Worm (Caenorhabditis elegans): ENCODE results near the gene F44E2.10.

The F44E2.10 gene

DNA sequence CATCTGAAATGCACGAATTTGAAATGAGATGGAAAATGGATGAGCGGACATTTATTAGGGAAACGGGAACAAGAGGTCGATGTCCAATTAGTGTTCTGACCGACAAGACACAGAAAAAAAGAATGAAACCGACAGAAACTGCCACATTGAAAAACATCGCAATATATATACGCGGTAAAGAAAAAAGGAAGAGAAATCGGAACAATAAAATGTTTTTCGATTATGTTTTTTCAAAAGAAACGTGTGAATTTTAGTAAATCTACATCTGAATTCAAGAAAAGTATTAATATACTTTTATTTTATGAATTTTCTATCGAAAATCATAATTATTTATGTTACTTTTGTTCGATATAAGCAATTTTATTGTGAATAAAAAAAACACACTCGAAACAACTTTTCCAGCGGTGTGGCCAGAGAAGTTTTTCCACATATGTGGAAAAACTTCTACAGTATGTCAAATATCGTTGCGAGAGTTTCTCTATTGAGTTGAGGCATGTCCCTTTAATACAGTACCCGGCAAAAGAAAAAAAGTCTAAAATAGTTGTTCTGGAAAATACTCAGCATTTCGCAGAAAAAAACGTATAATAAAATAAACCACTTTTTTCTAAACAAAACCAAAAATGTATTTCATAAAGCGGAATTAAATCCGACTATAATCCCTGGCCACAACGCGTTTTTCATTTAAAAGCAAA, at the start of gene F44E2.10:
Gene F44E2.10, minus strand, starts transcription at position 51 of the 692 bp plus-strand sequence.
- TF ChIP-seq scrt-1 (GFP tag; IDR thresholded peaks at IDR 0.05) (no peak), ceh-36 (tag; optimal IDR thresholded peaks at IDR 0.05) (no peak), ets-7 (tag; optimal IDR thresholded peaks at IDR 0.05) (no peak), sea-1 (GFP tag; conservative IDR thresholded peaks at IDR 0.05) (no peak), hnd-1 (tag; optimal IDR thresholded peaks at IDR 0.05) (no peak), ceh-13 (GFP tag; optimal IDR thresholded peaks at IDR 0.05) (no peak), hmg-4 (GFP tag; optimal IDR thresholded peaks at IDR 0.05) (no peak), hmbx-1 (tag; optimal IDR thresholded peaks at IDR 0.05) (no peak), ama-1 (optimal IDR thresholded peaks at IDR 0.05) (no peak), flt-1 (GFP tag; IDR thresholded peaks at IDR 0.05) (no peak), B0310.2 (tag; optimal IDR thresholded peaks at IDR 0.05) (no peak)

DNA sequence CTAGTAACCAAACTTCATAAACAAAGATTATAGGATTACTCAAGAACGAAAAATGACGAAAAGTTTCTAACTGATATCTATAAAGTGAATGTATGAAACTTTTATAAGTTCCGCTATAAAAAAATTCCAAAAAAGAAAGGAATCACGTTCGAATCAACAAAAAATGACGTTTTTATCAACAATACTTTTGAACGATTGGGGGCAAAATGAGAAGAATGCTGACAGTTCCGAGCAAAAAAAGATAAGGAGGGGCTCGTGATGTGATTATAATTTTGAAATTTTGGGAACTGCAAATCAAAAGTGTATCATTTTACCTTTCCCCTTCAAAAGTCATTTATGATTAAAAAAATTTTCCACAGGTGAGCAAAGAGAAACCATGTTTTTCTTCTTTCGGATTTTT, 48.1 kb upstream of the F44E2.10 start:
- TF ChIP-seq tbx-11 (GFP tag; IDR thresholded peaks at IDR 0.05) = no peak
- TF ChIP-seq flt-1 (GFP tag; IDR thresholded peaks at IDR 0.05) = no peak
- TF ChIP-seq ets-7 (tag; optimal IDR thresholded peaks at IDR 0.05) = no peak
- TF ChIP-seq hmg-4 (GFP tag; optimal IDR thresholded peaks at IDR 0.05) = no peak
- TF ChIP-seq sea-1 (GFP tag; conservative IDR thresholded peaks at IDR 0.05) = no peak
- TF ChIP-seq aly-1 (tag; optimal IDR thresholded peaks at IDR 0.05) = no peak
- TF ChIP-seq hnd-1 (tag; optimal IDR thresholded peaks at IDR 0.05) = no peak
- no peak for TF ChIP-seq ceh-36 (tag; optimal IDR thresholded peaks at IDR 0.05)
- TF ChIP-seq scrt-1 (GFP tag; IDR thresholded peaks at IDR 0.05) = no peak
- no peak for TF ChIP-seq pes-1 (GFP tag; IDR thresholded peaks at IDR 0.05)
- no peak for TF ChIP-seq tra-4 (tag; optimal IDR thresholded peaks at IDR 0.05)
- TF ChIP-seq tbx-37 (GFP tag; conservative IDR thresholded peaks at IDR 0.05) = no peak
- TF ChIP-seq B0310.2 (tag; optimal IDR thresholded peaks at IDR 0.05) = no peak
- TF ChIP-seq ceh-13 (GFP tag; optimal IDR thresholded peaks at IDR 0.05) = no peak
- TF ChIP-seq F13C5.2 (tag; optimal IDR thresholded peaks at IDR 0.05) = no peak
- TF ChIP-seq hmbx-1 (tag; optimal IDR thresholded peaks at IDR 0.05) = no peak
- no peak for TF ChIP-seq ama-1 (optimal IDR thresholded peaks at IDR 0.05)

DNA sequence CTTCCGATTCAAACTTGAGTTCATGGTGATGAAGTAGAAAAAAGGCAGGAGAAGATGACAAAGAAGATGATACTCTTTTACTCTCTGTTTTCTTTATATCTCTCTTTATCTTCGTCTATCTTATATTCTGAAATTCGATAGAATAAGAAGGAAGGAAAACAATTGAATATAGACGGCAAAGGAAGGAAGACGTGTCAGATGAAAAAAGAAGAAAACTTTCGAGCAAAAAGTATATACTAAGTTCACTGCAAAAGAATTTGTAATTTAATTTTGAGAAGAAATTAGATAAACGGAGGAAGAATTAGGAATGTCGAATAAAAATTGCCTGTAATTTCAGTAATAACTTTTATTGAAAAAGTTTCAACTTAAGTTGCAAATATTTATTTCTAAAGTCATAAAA, 46.1 kb upstream of the F44E2.10 start, which contains the start of gene K01F9.2:
Gene K01F9.2, minus strand, starts transcription at position 127 of the 400 bp plus-strand sequence.
- no peak for TF ChIP-seq tbx-37 (GFP tag; conservative IDR thresholded peaks at IDR 0.05)

ce11 chrIII:8873990-8874668, 43.2 kb upstream of the F44E2.10 start:
- TF ChIP-seq B0310.2 (tag; optimal IDR thresholded peaks at IDR 0.05) = peak; percentile 59
- TF ChIP-seq tra-4 (tag; optimal IDR thresholded peaks at IDR 0.05) = no peak
- no peak for TF ChIP-seq tbx-11 (GFP tag; IDR thresholded peaks at IDR 0.05)
- no peak for TF ChIP-seq tbx-37 (GFP tag; conservative IDR thresholded peaks at IDR 0.05)
- TF ChIP-seq ama-1 (optimal IDR thresholded peaks at IDR 0.05) = no peak
- no peak for TF ChIP-seq scrt-1 (GFP tag; IDR thresholded peaks at IDR 0.05)
- TF ChIP-seq F13C5.2 (tag; optimal IDR thresholded peaks at IDR 0.05) = peak; percentile 59
- 0 out of 2 replicates have a peak, but pooled peaks have one; percentile 51 for TF ChIP-seq sea-1 (GFP tag; conservative IDR thresholded peaks at IDR 0.05)
- no peak for TF ChIP-seq hnd-1 (tag; optimal IDR thresholded peaks at IDR 0.05)
- peak; percentile 37 for TF ChIP-seq flt-1 (GFP tag; IDR thresholded peaks at IDR 0.05)
- TF ChIP-seq pes-1 (GFP tag; IDR thresholded peaks at IDR 0.05) = peak; percentile 38; the same call in 1 of the 2 replicates
- TF ChIP-seq ets-7 (tag; optimal IDR thresholded peaks at IDR 0.05) = no peak
- TF ChIP-seq ceh-13 (GFP tag; optimal IDR thresholded peaks at IDR 0.05) = no peak
- peak; percentile 46 for TF ChIP-seq aly-1 (tag; optimal IDR thresholded peaks at IDR 0.05)
- TF ChIP-seq hmbx-1 (tag; optimal IDR thresholded peaks at IDR 0.05) = no peak
- peak; percentile 78 for TF ChIP-seq hmg-4 (GFP tag; optimal IDR thresholded peaks at IDR 0.05)
- TF ChIP-seq ceh-36 (tag; optimal IDR thresholded peaks at IDR 0.05) = no peak

ce11 chrIII:8873045-8873457, 42.1 kb upstream of the F44E2.10 start:
- peak; percentile 33 for TF ChIP-seq hmg-4 (GFP tag; optimal IDR thresholded peaks at IDR 0.05)
- TF ChIP-seq tbx-37 (GFP tag; conservative IDR thresholded peaks at IDR 0.05) = no peak

DNA sequence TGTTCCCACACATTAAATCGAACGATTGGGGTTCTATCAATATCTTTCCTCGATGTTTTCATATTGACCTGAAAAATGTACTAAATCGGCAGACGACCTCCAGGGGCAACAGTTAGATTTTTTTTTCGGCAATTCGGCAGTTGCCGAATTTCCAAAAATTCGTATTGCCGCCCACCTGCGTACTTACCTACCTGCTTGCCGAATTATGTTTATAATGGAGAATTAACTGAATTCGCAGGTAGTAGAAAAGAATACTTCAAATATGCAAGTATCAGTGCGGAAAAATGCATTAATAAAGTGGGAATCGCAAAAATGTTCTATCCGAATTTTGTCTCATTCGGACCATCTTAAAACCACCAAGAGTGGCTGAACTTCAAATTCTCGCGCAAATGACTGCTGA, 38.8 kb upstream of the F44E2.10 start:
- no peak for TF ChIP-seq hmbx-1 (tag; optimal IDR thresholded peaks at IDR 0.05)
- TF ChIP-seq aly-1 (tag; optimal IDR thresholded peaks at IDR 0.05) = no peak
- no peak for TF ChIP-seq hnd-1 (tag; optimal IDR thresholded peaks at IDR 0.05)
- no peak for TF ChIP-seq sea-1 (GFP tag; conservative IDR thresholded peaks at IDR 0.05)
- TF ChIP-seq scrt-1 (GFP tag; IDR thresholded peaks at IDR 0.05) = no peak
- no peak for TF ChIP-seq F13C5.2 (tag; optimal IDR thresholded peaks at IDR 0.05)
- TF ChIP-seq tbx-11 (GFP tag; IDR thresholded peaks at IDR 0.05) = no peak
- no peak for TF ChIP-seq ceh-13 (GFP tag; optimal IDR thresholded peaks at IDR 0.05)
- TF ChIP-seq hmg-4 (GFP tag; optimal IDR thresholded peaks at IDR 0.05) = no peak
- TF ChIP-seq B0310.2 (tag; optimal IDR thresholded peaks at IDR 0.05) = no peak
- TF ChIP-seq tbx-37 (GFP tag; conservative IDR thresholded peaks at IDR 0.05) = no peak
- TF ChIP-seq tra-4 (tag; optimal IDR thresholded peaks at IDR 0.05) = no peak
- TF ChIP-seq pes-1 (GFP tag; IDR thresholded peaks at IDR 0.05) = no peak
- TF ChIP-seq ceh-36 (tag; optimal IDR thresholded peaks at IDR 0.05) = no peak
- TF ChIP-seq flt-1 (GFP tag; IDR thresholded peaks at IDR 0.05) = no peak
- TF ChIP-seq ama-1 (optimal IDR thresholded peaks at IDR 0.05) = no peak
- no peak for TF ChIP-seq ets-7 (tag; optimal IDR thresholded peaks at IDR 0.05)

DNA sequence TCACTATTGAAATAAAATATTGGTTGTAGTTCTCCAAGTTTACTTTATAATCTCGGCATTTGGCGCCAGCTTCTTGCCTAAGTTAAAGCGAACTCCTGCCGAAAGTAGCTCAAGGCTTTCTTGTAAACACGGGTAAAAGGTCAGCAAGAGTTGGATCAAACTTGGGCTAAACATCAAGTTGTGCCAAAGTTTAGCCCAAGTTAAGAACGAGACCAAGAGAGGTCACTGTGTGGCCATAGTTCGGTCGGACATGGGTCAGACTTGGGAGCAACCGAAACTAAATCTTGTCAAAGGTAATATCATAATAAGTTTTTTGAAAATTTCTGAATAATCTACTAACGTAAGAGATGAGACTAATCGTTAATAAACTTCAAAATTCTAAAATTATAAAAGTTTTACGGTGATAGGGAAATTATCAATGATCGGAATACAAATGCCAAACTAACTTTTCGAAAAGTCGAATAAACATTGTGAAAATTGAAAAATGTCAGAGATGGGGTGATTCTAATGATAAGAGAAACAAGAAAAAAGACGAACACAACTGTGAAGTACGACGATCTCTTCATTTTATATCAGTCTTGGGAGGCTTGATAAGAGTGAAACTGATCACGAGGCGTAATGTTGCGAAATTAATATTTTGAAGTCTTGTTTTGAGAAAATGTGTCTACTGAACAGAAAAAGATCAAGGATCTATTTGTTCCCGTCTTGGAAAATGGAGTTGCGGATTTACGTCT, 37.2 kb upstream of the F44E2.10 start:
- TF ChIP-seq tbx-37 (GFP tag; conservative IDR thresholded peaks at IDR 0.05) (no peak), ceh-13 (GFP tag; optimal IDR thresholded peaks at IDR 0.05) (no peak), flt-1 (GFP tag; IDR thresholded peaks at IDR 0.05) (no peak), ets-7 (tag; optimal IDR thresholded peaks at IDR 0.05) (no peak), hnd-1 (tag; optimal IDR thresholded peaks at IDR 0.05) (no peak), hmbx-1 (tag; optimal IDR thresholded peaks at IDR 0.05) (no peak), sea-1 (GFP tag; conservative IDR thresholded peaks at IDR 0.05) (no peak), tra-4 (tag; optimal IDR thresholded peaks at IDR 0.05) (no peak), B0310.2 (tag; optimal IDR thresholded peaks at IDR 0.05) (no peak), aly-1 (tag; optimal IDR thresholded peaks at IDR 0.05) (no peak)

All from whole organism, early embryonic.